Worm (Caenorhabditis elegans) whole organism, midembryonic: ENCODE data around the gene T04A6.2.

Experiments used
- cog-1 ChIP-seq: sonication (generic microtip); optimal IDR thresholded peaks from 2 replicates; lab custom pipeline; 2016; ENCODE audit warnings: missing genetic modification characterization, missing compliant biosample characterization
- flt-1 ChIP-seq: fragments of 200-800 bp; sonication (Bioruptor generic); IDR thresholded peaks from 2 replicates; pipeline ENCODE4 v1.3.6; 2022; ENCODE audit warnings: missing genetic modification characterization, missing compliant biosample characterization
- med-1 ChIP-seq: sonication (generic microtip); optimal IDR thresholded peaks from 2 replicates; lab custom pipeline; 2017; ENCODE audit warnings: missing genetic modification characterization, mild to moderate bottlenecking, missing compliant biosample characterization, antibody characterized with exemption, missing genetic modification reagents; ENCODE audit not compliant: insufficient read depth
- ref-1 ChIP-seq: fragments of 200-800 bp; sonication (Bioruptor generic); conservative IDR thresholded peaks from 2 replicates; pipeline ENCODE4 v1.3.6; 2022; ENCODE audit warnings: missing genetic modification reagents, missing genetic modification characterization, missing compliant biosample characterization
- tab-1 ChIP-seq: fragments of 200-800 bp; sonication (Bioruptor generic); IDR thresholded peaks from 2 replicates; pipeline ENCODE4 v1.3.6; 2022; ENCODE audit warnings: missing genetic modification characterization, missing compliant biosample characterization

DNA sequence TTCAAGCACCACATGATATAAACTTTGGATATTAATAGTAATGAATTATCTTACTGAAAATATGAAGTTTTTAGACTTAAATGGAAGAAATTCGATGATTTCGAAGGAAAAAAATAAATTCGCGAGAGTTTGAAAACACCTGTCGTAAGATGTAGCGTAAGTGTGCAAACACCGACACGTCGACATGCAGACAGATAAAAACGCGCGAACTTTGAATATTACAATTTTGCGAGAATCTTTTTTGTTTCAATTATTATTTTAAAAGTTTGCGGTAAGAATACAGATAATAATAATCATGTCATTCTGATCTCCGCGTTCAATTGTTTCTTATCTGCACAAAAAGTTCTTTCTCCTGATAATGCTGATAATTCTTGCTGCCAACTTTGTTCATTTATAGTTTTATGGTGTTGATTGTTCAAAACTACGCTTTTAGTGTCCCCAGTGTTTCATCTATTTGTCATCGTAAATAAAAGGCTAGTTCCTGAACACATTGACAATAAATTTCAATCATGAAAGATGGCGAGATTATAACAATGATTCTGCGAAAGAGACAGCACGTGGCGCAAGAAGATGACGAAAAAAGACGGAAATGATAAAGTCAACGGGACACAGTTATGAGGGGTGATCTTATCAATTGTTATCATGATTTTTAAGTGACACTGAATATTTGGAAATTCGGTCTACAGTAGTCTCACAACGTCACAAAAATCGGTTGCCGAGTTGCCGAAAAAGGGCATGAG is 29.4 kb downstream of the T04A6.2 start:
- TF ChIP-seq ref-1 (GFP tag; lab: Robert Waterston, UW): no peak
- no peak for TF ChIP-seq tab-1
- TF ChIP-seq flt-1 (GFP tag; lab: Robert Waterston, UW): no peak
- TF ChIP-seq med-1 (GFP tag; lab: Kevin White, UChicago): no peak
- no peak for TF ChIP-seq cog-1 (tag; lab: Kevin White, UChicago)
